Worm (Caenorhabditis elegans) whole organism, L4/young adult: ENCODE measurements around the gene D1086.2.

Experiments
- W03F9.2 ChIP-seq: fragments of 150-350 bp; optimal IDR thresholded peaks from 2 replicates; lab custom pipeline; 2014; ENCODE audit warnings: missing biosample characterization, missing genetic modification characterization
- dao-5 ChIP-seq: sonication (generic microtip); optimal IDR thresholded peaks from 2 replicates; lab custom pipeline; 2016; ENCODE audit warnings: missing genotype, missing genetic modification characterization, moderate library complexity, missing compliant biosample characterization
- him-1 ChIP-seq: sonication (generic microtip); optimal IDR thresholded peaks from 2 replicates; lab custom pipeline; 2016; ENCODE audit warnings: missing genotype, missing genetic modification reagents, missing genetic modification characterization, missing compliant biosample characterization

The D1086.2 gene

ce11 chrV:14128858-14129257 lies 30.4 kb upstream of the D1086.2 start:
- TF ChIP-seq W03F9.2 (tag; lab: Kevin White, UChicago) (no peak), dao-5 (tag; lab: Kevin White, UChicago) (no peak), him-1 (tag; lab: Kevin White, UChicago) (no peak)

DNA sequence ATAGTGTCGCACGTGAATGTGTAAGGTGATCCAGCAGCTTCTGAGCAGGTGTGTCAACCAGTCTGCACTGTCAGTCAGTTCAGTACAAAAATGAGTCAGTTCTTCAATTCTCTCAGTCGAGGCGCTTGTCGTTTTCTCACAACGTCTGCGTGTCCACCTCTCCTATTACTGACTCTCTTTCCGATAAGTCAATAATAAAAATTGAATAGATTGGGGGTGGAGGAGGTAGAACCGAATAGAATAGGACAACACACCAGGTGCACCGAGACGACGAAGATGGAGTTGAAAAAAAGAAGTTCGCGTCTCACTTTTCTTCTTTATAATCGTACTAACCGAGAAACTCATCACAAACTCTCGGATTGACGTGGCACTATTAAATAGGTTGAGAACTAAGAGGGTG lies 29.4 kb upstream of the D1086.2 start:
- no peak for TF ChIP-seq dao-5 (tag; lab: Kevin White, UChicago)

DNA sequence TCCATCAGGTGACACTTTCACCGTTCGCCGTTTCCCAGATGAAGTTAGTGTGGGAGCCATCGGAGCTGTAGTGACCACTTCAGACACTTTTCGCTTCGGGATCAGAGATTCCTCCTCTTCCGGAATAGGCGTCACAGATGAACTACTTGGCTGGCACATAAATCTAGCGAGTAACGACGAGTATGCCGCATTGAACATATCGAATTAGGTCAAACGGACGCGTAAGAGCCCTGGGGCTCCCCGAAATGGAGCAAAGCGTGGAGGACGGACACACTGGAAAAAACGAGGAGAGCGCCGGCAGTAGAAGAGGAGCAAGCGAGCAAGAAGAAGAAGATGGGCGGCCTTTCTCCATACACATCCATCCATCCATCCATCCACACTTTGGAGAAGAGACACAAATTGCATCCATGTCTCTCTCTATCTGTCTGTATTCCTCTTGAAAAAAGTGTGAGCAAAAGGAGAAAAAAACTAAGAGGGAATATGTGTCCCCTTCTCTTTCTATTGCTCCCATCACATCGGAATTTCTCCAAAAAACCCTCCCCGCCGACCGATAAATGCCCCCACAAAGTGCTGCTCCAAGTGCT lies 28.0 kb upstream of the D1086.2 start:
- TF ChIP-seq W03F9.2 (tag; lab: Kevin White, UChicago), result no peak
- TF ChIP-seq him-1 (tag; lab: Kevin White, UChicago), result no peak
- no peak for TF ChIP-seq dao-5 (tag; lab: Kevin White, UChicago)

DNA sequence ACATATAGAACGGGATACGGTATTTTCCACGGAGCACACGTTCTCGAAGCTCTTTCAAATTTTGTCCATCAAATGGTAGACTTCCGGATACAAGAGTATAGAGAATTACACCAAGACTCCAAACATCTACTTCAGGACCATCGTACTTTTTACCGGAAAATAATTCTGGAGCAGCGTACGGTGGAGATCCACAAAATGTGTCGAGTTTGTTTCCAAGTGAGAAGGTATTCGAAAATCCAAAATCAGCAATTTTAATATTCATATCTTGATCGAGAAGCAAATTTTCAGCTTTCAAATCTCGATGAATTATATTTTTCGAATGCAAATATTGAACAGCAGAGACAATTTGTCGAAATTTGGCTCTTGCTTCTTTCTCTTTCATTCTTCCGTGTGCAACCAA lies 24.7 kb upstream of the D1086.2 start:
- TF ChIP-seq him-1 (tag; lab: Kevin White, UChicago) (no peak), W03F9.2 (tag; lab: Kevin White, UChicago) (no peak), dao-5 (tag; lab: Kevin White, UChicago) (no peak)

- TF ChIP-seq W03F9.2 (tag; lab: Kevin White, UChicago) (no peak), dao-5 (tag; lab: Kevin White, UChicago) (no peak)
Observed at ce11 chrV:14120674-14121073, 22.2 kb upstream of the D1086.2 start.

- TF ChIP-seq W03F9.2 (tag; lab: Kevin White, UChicago) (no peak), dao-5 (tag; lab: Kevin White, UChicago) (no peak), him-1 (tag; lab: Kevin White, UChicago) (no peak)
Observed at ce11 chrV:14110042-14110441, 11.6 kb upstream of the D1086.2 start, which contains the start of gene H39E23.2. TSS of gene H39E23.2 (plus strand) at chrV:14110342.

DNA sequence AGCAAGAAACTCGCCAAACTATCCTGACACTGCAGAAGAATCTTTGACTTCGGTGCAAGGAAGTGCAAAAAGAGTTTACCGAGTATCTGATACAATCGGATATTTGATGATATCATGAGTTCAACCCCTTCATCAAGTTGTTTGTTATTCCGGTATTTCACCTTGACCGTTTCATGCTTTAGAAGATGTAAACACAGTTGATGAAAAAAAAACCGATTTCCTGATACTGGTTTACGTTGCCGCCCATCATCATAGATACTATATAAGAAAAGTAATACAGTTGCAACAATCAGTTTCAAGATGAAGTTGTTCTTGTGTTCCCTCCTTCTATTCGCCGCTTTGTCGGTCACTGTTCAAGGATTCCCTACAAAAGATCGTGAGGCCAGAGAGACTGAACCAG lies 9.0 kb upstream of the D1086.2 start, which contains the start of gene H39E23.3:
Gene H39E23.3 (plus strand): TSS at position 301 of the 400 bp plus-strand sequence.
- TF ChIP-seq W03F9.2 (tag; lab: Kevin White, UChicago) (no peak), dao-5 (tag; lab: Kevin White, UChicago) (no peak), him-1 (tag; lab: Kevin White, UChicago) (no peak)

ce11 chrV:14103970-14104369 lies 5.5 kb upstream of the D1086.2 start, which contains the start of gene D1086.9:
TSS of gene D1086.9 (plus strand) at chrV:14104270.
- no peak for TF ChIP-seq W03F9.2 (tag; lab: Kevin White, UChicago)
- TF ChIP-seq dao-5 (tag; lab: Kevin White, UChicago), result no peak
- no peak for TF ChIP-seq him-1 (tag; lab: Kevin White, UChicago)

ce11 chrV:14100886-14101285 lies 2.4 kb upstream of the D1086.2 start, which contains the start of gene D1086.12:
TSS of gene D1086.12 (plus strand) at chrV:14101186.
- TF ChIP-seq W03F9.2 (tag; lab: Kevin White, UChicago) (no peak), him-1 (tag; lab: Kevin White, UChicago) (no peak), dao-5 (tag; lab: Kevin White, UChicago) (no peak)

DNA sequence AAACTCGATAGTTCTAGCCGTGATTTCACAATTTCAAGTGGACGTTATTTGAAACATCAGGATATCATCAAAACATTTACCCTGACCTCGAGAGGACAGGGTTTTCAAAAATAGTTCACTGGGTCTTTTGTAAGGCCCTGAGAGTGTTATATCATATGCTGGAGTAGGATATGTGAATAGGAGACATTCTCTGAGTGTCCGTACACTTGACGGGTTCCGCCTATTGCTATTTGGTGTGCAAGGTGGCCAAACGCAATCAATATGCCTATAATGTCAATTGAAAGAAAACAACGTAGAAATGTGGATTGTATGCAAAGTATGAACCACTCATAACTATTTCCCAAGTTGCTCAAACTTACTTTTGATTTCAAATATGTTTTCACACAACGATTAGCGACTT lies 1.1 kb downstream of the D1086.2 start:
- TF ChIP-seq him-1 (tag; lab: Kevin White, UChicago) (no peak), dao-5 (tag; lab: Kevin White, UChicago) (no peak), W03F9.2 (tag; lab: Kevin White, UChicago) (no peak)

DNA sequence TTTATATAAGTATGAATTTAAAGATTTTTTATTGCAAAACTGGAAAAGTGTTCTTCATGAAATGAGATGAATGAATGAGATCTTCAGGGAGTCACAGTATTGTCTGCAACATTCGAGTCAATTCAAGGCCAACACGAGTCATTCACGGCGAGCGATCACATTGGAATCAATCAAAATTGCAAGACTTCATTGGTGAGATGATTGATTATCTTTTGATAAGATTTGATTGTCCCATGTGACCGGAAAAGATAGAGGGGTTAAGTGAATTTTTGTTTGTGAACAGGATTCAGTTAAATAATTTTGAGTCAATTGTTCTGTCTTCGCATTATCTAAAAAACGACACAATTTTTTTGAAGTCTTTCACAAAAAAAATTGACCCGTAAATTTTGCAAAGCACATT lies 3.5 kb downstream of the D1086.2 start:
- no peak for TF ChIP-seq him-1 (tag; lab: Kevin White, UChicago)
- TF ChIP-seq W03F9.2 (tag; lab: Kevin White, UChicago), result no peak
- TF ChIP-seq dao-5 (tag; lab: Kevin White, UChicago), result no peak

DNA sequence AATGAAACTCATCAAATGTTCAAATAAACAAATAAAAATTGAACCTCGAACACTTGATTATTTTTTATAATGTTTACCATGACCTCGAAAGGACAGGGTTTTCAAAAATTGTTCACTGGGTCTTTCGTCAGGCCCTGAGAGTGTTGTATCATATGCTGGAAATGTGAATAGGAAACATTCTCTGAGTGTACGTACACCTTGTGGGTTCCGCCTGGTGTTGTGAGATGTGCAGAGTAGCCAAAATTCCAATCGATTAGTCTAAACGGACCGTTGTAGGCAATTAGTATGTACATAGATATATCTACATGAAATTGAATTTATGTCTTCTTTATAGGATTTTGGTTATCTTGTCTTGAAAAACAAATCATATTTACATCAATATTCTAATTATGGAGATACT lies 3.9 kb downstream of the D1086.2 start:
- TF ChIP-seq him-1 (tag; lab: Kevin White, UChicago) (no peak), W03F9.2 (tag; lab: Kevin White, UChicago) (no peak), dao-5 (tag; lab: Kevin White, UChicago) (no peak)

DNA sequence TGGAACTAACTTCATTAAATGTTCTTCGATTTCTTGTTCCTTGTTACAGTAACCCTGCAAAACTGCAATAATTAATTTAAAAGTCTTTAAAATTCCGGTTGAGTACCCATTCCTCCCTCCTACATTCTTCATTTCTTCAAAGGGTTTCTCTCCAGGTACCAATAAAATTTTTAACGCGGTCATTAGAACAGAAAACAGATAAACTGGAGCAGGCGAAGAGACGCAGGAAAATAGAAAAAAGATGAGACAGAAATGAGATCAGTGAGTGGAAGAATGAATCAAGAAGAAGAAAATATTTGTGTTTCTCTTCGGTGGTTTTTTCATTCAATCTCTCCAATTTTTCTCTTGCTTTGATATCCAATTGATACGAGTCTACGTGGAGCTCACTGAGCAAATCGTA lies 4.7 kb downstream of the D1086.2 start, which contains the start of gene D1086.8:
Gene D1086.8 (plus strand): TSS at position 301 of the 400 bp plus-strand sequence.
- TF ChIP-seq dao-5 (tag; lab: Kevin White, UChicago), result no peak
- TF ChIP-seq him-1 (tag; lab: Kevin White, UChicago), result no peak
- TF ChIP-seq W03F9.2 (tag; lab: Kevin White, UChicago), result no peak

- TF ChIP-seq W03F9.2 (tag; lab: Kevin White, UChicago), result no peak
- TF ChIP-seq him-1 (tag; lab: Kevin White, UChicago), result no peak
- TF ChIP-seq dao-5 (tag; lab: Kevin White, UChicago), result no peak
Observed at ce11 chrV:14092403-14092802, 6.1 kb downstream of the D1086.2 start, which contains the start of gene D1086.3. TSS of gene D1086.3 (plus strand) at chrV:14092792.
